Fruit fly (Drosophila melanogaster) whole organism, embryonic: ENCODE results near the gene CG8861.

Experiments used
- ATbp ChIP-seq: fragments of 200-800 bp; sonication (Bioruptor generic); optimal IDR thresholded peaks from 2 replicates; lab custom pipeline; 2017; ENCODE audit warnings: missing biosample characterization, mild to moderate bottlenecking, missing genetic modification characterization, missing genetic modification reagents
- CG11504 ChIP-seq: fragments of 200-800 bp; sonication (Bioruptor generic); optimal IDR thresholded peaks from 3 replicates; lab custom pipeline; 2019; ENCODE audit warnings: missing biosample characterization, mild to moderate bottlenecking, missing genetic modification characterization, moderate library complexity
- CG11560 ChIP-seq: fragments of 200-800 bp; sonication (Bioruptor generic); IDR thresholded peaks from 3 replicates; pipeline ENCODE4 v1.3.6; 2022; ENCODE audit warnings: missing biosample characterization, missing genetic modification characterization
- CG11696 ChIP-seq: fragments of 200-800 bp; sonication (Bioruptor generic); IDR thresholded peaks from 2 replicates; pipeline ENCODE4 v1.3.6; 2022; ENCODE audit warnings: missing biosample characterization, missing genetic modification characterization
- CG12299 ChIP-seq: fragments of 200-800 bp; sonication (Bioruptor generic); optimal IDR thresholded peaks from 2 replicates; lab custom pipeline; 2018; ENCODE audit warnings: missing biosample characterization, mild to moderate bottlenecking, missing genetic modification characterization
- CG13624 ChIP-seq: fragments of 200-800 bp; sonication (Bioruptor generic); optimal IDR thresholded peaks from 2 replicates; lab custom pipeline; 2016; ENCODE audit warnings: missing biosample characterization, missing genetic modification characterization
- CG14965 ChIP-seq: fragments of 200-800 bp; sonication (Bioruptor generic); optimal IDR thresholded peaks from 2 replicates; lab custom pipeline; 2016; ENCODE audit warnings: missing biosample characterization, missing genetic modification characterization, borderline replicate concordance
- CG15514 ChIP-seq: fragments of 200-800 bp; sonication (Bioruptor generic); optimal IDR thresholded peaks from 3 replicates; lab custom pipeline; 2017; ENCODE audit warnings: missing biosample characterization, missing genetic modification characterization, mild to moderate bottlenecking, moderate library complexity, missing genetic modification reagents
- CG1602 ChIP-seq: fragments of 200-800 bp; sonication (Bioruptor generic); optimal IDR thresholded peaks from 3 replicates; lab custom pipeline; 2016; ENCODE audit warnings: missing biosample characterization, missing genetic modification characterization
- CG16815 ChIP-seq: fragments of 200-800 bp; sonication (Bioruptor generic); optimal IDR thresholded peaks from 3 replicates; lab custom pipeline; 2017; ENCODE audit warnings: missing biosample characterization, mild to moderate bottlenecking, missing genetic modification characterization
- CG17328 ChIP-seq: fragments of 200-800 bp; sonication (Bioruptor generic); IDR thresholded peaks from 2 replicates; pipeline ENCODE4 v1.3.6; 2022; ENCODE audit warnings: missing biosample characterization, missing genetic modification characterization
- CG17802 ChIP-seq: fragments of 200-800 bp; sonication (Bioruptor generic); optimal IDR thresholded peaks from 2 replicates; lab custom pipeline; 2018; ENCODE audit warnings: missing biosample characterization, mild to moderate bottlenecking, missing genetic modification characterization, moderate library complexity
- CG2199 ChIP-seq: fragments of 200-800 bp; sonication (Bioruptor generic); IDR thresholded peaks from 3 replicates; pipeline ENCODE4 v1.3.6; 2022; ENCODE audit warnings: missing biosample characterization, missing genetic modification characterization
- CG2202 ChIP-seq: fragments of 200-800 bp; sonication (Bioruptor generic); optimal IDR thresholded peaks from 2 replicates; lab custom pipeline; 2018; ENCODE audit warnings: missing biosample characterization, mild to moderate bottlenecking, missing genetic modification characterization
- CG32532 ChIP-seq: fragments of 200-800 bp; sonication (Bioruptor generic); IDR thresholded peaks from 2 replicates; pipeline ENCODE4 v1.3.6; 2022; ENCODE audit warnings: missing biosample characterization, missing genetic modification characterization
- CG4707 ChIP-seq: fragments of 200-800 bp; sonication (Bioruptor generic); optimal IDR thresholded peaks from 2 replicates; lab custom pipeline; 2018; ENCODE audit warnings: missing biosample characterization, mild to moderate bottlenecking, missing genetic modification characterization, moderate library complexity
- CG7357 ChIP-seq: fragments of 200-800 bp; sonication (Bioruptor generic); IDR thresholded peaks from 3 replicates; pipeline ENCODE4 v1.3.6; 2022; ENCODE audit warnings: missing biosample characterization, missing genetic modification characterization
- CG8924 ChIP-seq: fragments of 200-800 bp; optimal IDR thresholded peaks from 3 replicates; lab custom pipeline; 2019; ENCODE audit warnings: missing biosample characterization, mild to moderate bottlenecking, missing genetic modification characterization, moderate library complexity
- CG8944 ChIP-seq: fragments of 200-800 bp; sonication (Bioruptor generic); optimal IDR thresholded peaks from 3 replicates; lab custom pipeline; 2016; ENCODE audit warnings: missing biosample characterization, missing genetic modification characterization
- CG9609 ChIP-seq: fragments of 200-800 bp; sonication (Bioruptor generic); optimal IDR thresholded peaks from 3 replicates; lab custom pipeline; 2016; ENCODE audit warnings: missing biosample characterization, missing genetic modification characterization
- CG9797 ChIP-seq: fragments of 200-800 bp; sonication (Bioruptor generic); optimal IDR thresholded peaks from 3 replicates; lab custom pipeline; 2018; ENCODE audit warnings: missing biosample characterization, mild to moderate bottlenecking, missing genetic modification characterization
- CG9932 ChIP-seq: fragments of 200-800 bp; sonication (Bioruptor generic); IDR thresholded peaks from 2 replicates; pipeline ENCODE4 v1.3.6; 2022; ENCODE audit warnings: missing biosample characterization, missing genetic modification characterization
- CoRest ChIP-seq: fragments of 200-800 bp; sonication (Bioruptor generic); optimal IDR thresholded peaks from 3 replicates; lab custom pipeline; 2018; ENCODE audit warnings: missing biosample characterization, mild to moderate bottlenecking, missing genetic modification characterization, moderate library complexity
- Dek ChIP-seq: fragments of 200-800 bp; sonication (Bioruptor generic); optimal IDR thresholded peaks from 3 replicates; lab custom pipeline; 2019; ENCODE audit warnings: missing biosample characterization, mild to moderate bottlenecking, missing genetic modification characterization, moderate library complexity
- Ets65A ChIP-seq: fragments of 200-800 bp; sonication (Bioruptor generic); peaks from one replicate; lab custom pipeline; 2016; ENCODE audit warnings: missing biosample characterization, missing genetic modification characterization
- HLH4C ChIP-seq: fragments of 200-800 bp; sonication (Bioruptor generic); IDR thresholded peaks from 3 replicates; pipeline ENCODE4 v1.3.6; 2022; ENCODE audit warnings: missing biosample characterization, missing genetic modification characterization; ENCODE audit not compliant: partially characterized antibody
- HmgD ChIP-seq: fragments of 200-800 bp; sonication (Bioruptor generic); optimal IDR thresholded peaks from 3 replicates; lab custom pipeline; 2016; ENCODE audit warnings: missing biosample characterization, missing genetic modification characterization
- Max ChIP-seq: fragments of 200-800 bp; sonication (Bioruptor generic); optimal IDR thresholded peaks from 2 replicates; lab custom pipeline; 2016; ENCODE audit warnings: missing biosample characterization, mild to moderate bottlenecking, missing genetic modification characterization
- Oaz ChIP-seq: fragments of 200-800 bp; sonication (Bioruptor generic); IDR thresholded peaks from 2 replicates; pipeline ENCODE4 v1.3.6; 2022; ENCODE audit warnings: missing biosample characterization, missing genetic modification characterization
- Scr ChIP-seq: fragments of 200-800 bp; sonication (Bioruptor generic); IDR thresholded peaks from 2 replicates; pipeline ENCODE4 v1.3.6; 2022; ENCODE audit warnings: missing biosample characterization, missing genetic modification characterization; ENCODE audit not compliant: partially characterized antibody
- Trl ChIP-seq, 3 experiments: fragments of >200 bp in 2 of 3; fragments of 200-800 bp in 1 of 3; sonication (Bioruptor generic) in 1 of 3; optimal IDR thresholded peaks; 2 replicates in 1 of 3; 3 replicates in 2 of 3; lab custom pipeline; 2016 to 2017; ENCODE audit warnings: missing biosample characterization in 1 of 3, missing genetic modification characterization in 1 of 3
- YL-1 ChIP-seq: fragments of 200-800 bp; sonication (Bioruptor generic); optimal IDR thresholded peaks from 3 replicates; lab custom pipeline; 2017; ENCODE audit warnings: missing biosample characterization, mild to moderate bottlenecking, missing genetic modification characterization
- btn ChIP-seq: fragments of 200-800 bp; sonication (Bioruptor generic); optimal IDR thresholded peaks from 2 replicates; lab custom pipeline; 2016; ENCODE audit warnings: missing biosample characterization, missing genetic modification characterization
- chm ChIP-seq: fragments of 200-800 bp; sonication (Bioruptor generic); IDR thresholded peaks from 2 replicates; pipeline ENCODE4 v1.3.6; 2022; ENCODE audit warnings: missing biosample characterization, missing genetic modification characterization
- da ChIP-seq: fragments of 200-800 bp; sonication (Bioruptor generic); optimal IDR thresholded peaks from 2 replicates; lab custom pipeline; 2016; ENCODE audit warnings: missing biosample characterization, missing genetic modification characterization
- dati ChIP-seq: fragments of 200-800 bp; sonication (Bioruptor generic); IDR thresholded peaks from 2 replicates; pipeline ENCODE4 v1.3.6; 2022; ENCODE audit warnings: missing biosample characterization, missing genetic modification characterization
- ewg ChIP-seq: fragments of 200-800 bp; sonication (Bioruptor generic); optimal IDR thresholded peaks from 3 replicates; lab custom pipeline; 2017; ENCODE audit warnings: mild to moderate bottlenecking, missing biosample characterization, missing genetic modification reagents, missing genetic modification characterization
- fd102C ChIP-seq: fragments of 200-800 bp; sonication (Bioruptor generic); optimal IDR thresholded peaks from 2 replicates; lab custom pipeline; 2018; ENCODE audit warnings: missing biosample characterization, mild to moderate bottlenecking, missing genetic modification characterization, moderate library complexity
- fru ChIP-seq: fragments of >200 bp; optimal IDR thresholded peaks from 2 replicates; lab custom pipeline; 2017
- fu2 ChIP-seq: fragments of 200-800 bp; sonication (Bioruptor generic); optimal IDR thresholded peaks from 2 replicates; lab custom pipeline; 2016; ENCODE audit warnings: missing biosample characterization, missing genetic modification characterization
- hbn ChIP-seq: fragments of 200-800 bp; sonication (Bioruptor generic); IDR thresholded peaks from 2 replicates; pipeline ENCODE4 v1.3.6; 2022; ENCODE audit warnings: missing biosample characterization, missing genetic modification characterization; ENCODE audit not compliant: partially characterized antibody
- lov ChIP-seq, 2 experiments: fragments of 200-800 bp in 1 of 2; fragments of >200 bp in 1 of 2; sonication (Bioruptor generic) in 1 of 2; IDR thresholded peaks in 1 of 2; optimal IDR thresholded peaks in 1 of 2; 2 replicates in 1 of 2; 3 replicates in 1 of 2; pipeline versions ENCODE4 v1.3.6 to Lab custom; 2017 to 2022; ENCODE audit warnings: missing biosample characterization in 1 of 2, missing genetic modification characterization in 1 of 2
- mam ChIP-seq: fragments of 200-800 bp; sonication (Bioruptor generic); optimal IDR thresholded peaks from 3 replicates; lab custom pipeline; 2016; ENCODE audit warnings: missing biosample characterization, missing genetic modification characterization
- prd ChIP-seq, 3 experiments: fragments of >200 bp in 2 of 3; fragments of 200-800 bp in 1 of 3; sonication (Bioruptor generic) in 1 of 3; optimal IDR thresholded peaks in 2 of 3; IDR thresholded peaks in 1 of 3; 2 replicates in 2 of 3; 3 replicates in 1 of 3; pipeline versions ENCODE4 v1.3.6 to Lab custom; 2017 to 2022; ENCODE audit warnings: missing biosample characterization in 1 of 3, missing genetic modification characterization in 1 of 3
- sc ChIP-seq, 3 experiments: fragments of >200 bp in 2 of 3; fragments of 200-800 bp in 1 of 3; sonication (Bioruptor generic) in 1 of 3; optimal IDR thresholded peaks; 2 replicates in 2 of 3; 3 replicates in 1 of 3; lab custom pipeline; 2017; ENCODE audit warnings: mild to moderate bottlenecking in 1 of 3, missing biosample characterization in 1 of 3, missing genetic modification characterization in 1 of 3, missing genetic modification reagents in 1 of 3
- shn ChIP-seq: fragments of 200-800 bp; sonication (Bioruptor generic); optimal IDR thresholded peaks from 3 replicates; lab custom pipeline; 2016; ENCODE audit warnings: missing biosample characterization, missing genetic modification characterization
- sqz ChIP-seq: fragments of 200-800 bp; sonication (Bioruptor generic); optimal IDR thresholded peaks from 3 replicates; lab custom pipeline; 2018; ENCODE audit warnings: missing biosample characterization, mild to moderate bottlenecking, missing genetic modification characterization
- tx ChIP-seq: fragments of 200-800 bp; sonication (Bioruptor generic); optimal IDR thresholded peaks from 2 replicates; lab custom pipeline; 2016; ENCODE audit warnings: missing biosample characterization, missing genetic modification characterization
- z ChIP-seq: fragments of 200-800 bp; sonication (Bioruptor generic); IDR thresholded peaks from 3 replicates; pipeline ENCODE4 v1.3.6; 2022; ENCODE audit warnings: missing biosample characterization, missing genetic modification characterization

Gene CG8861

dm6 chr3R:9352595-9353275 is 24.4 kb upstream of the CG8861 start (continued):
- TF ChIP-seq HLH4C (GFP tag; lab: Robert Waterston, UW) (no peak), CG8944 (GFP tag; lab: Kevin White, UChicago) (no peak), ewg (no peak), CG11560 (tag; lab: Robert Waterston, UW) (no peak), Scr (GFP tag; lab: Robert Waterston, UW) (no peak), CG2202 (tag; lab: Kevin White, UChicago) (no peak), CG14965 (GFP tag; lab: Kevin White, UChicago) (no peak), btn (GFP tag; lab: Kevin White, UChicago) (no peak), Oaz (GFP tag; lab: Robert Waterston, UW) (no peak), sqz (peak; percentile 85), CG11696 (no peak), CG17802 (tag; lab: Kevin White, UChicago) (no peak), sc (optimal IDR thresholded peaks at IDR 0.05; lab: Kevin White, UChicago) (no peak), sc (GFP tag; optimal IDR thresholded peaks at IDR 0.05; lab: Kevin White, UChicago) (no peak), CG15514 (GFP tag; lab: Kevin White, UChicago) (no peak), CG12299 (tag; lab: Kevin White, UChicago) (no peak), hbn (GFP tag; lab: Robert Waterston, UW) (no peak), mam (GFP tag; lab: Kevin White, UChicago) (no peak), CG9609 (GFP tag; lab: Kevin White, UChicago) (no peak), CG13624 (GFP tag; lab: Kevin White, UChicago) (no peak), tx (no peak), Max (no peak), CG32532 (GFP tag; lab: Robert Waterston, UW) (no peak), lov (optimal IDR thresholded peaks at IDR 0.05; lab: Kevin White, UChicago) (no peak), lov (GFP tag; IDR thresholded peaks at IDR 0.05; lab: Robert Waterston, UW) (no peak), YL-1 (no peak), fru (no peak), ATbp (GFP tag; lab: Kevin White, UChicago) (peak; percentile 40), dati (GFP tag; lab: Robert Waterston, UW) (no peak), Trl (optimal IDR thresholded peaks at IDR 0.05; lab: Kevin White, UChicago) (peak; percentile 89 to 98), Trl (GFP tag; optimal IDR thresholded peaks at IDR 0.05; lab: Kevin White, UChicago) (peak; percentile 16), CG9932 (no peak), shn (no peak), HmgD (no peak), CG4707 (GFP tag; lab: Kevin White, UChicago) (no peak), CG8924 (no peak), CG2199 (GFP tag; lab: Robert Waterston, UW) (no peak), fd102C (GFP tag; lab: Kevin White, UChicago) (no peak), CG1602 (GFP tag; lab: Kevin White, UChicago) (no peak), prd (optimal IDR thresholded peaks at IDR 0.05; lab: Kevin White, UChicago) (no peak), prd (GFP tag; IDR thresholded peaks at IDR 0.05; lab: Robert Waterston, UW) (no peak), chm (GFP tag; lab: Robert Waterston, UW) (no peak), CG17328 (GFP tag; lab: Robert Waterston, UW) (no peak), CG11504 (tag; lab: Kevin White, UChicago) (peak; percentile 94), da (GFP tag; lab: Kevin White, UChicago) (no peak), CG16815 (GFP tag; lab: Kevin White, UChicago) (no peak), Ets65A (GFP tag; lab: Kevin White, UChicago) (no peak), CoRest (tag; lab: Kevin White, UChicago) (no peak), CG7357 (GFP tag; lab: Robert Waterston, UW) (no peak), CG9797 (no peak), fu2 (GFP tag; lab: Kevin White, UChicago) (no peak), z (GFP tag; lab: Robert Waterston, UW) (no peak), Dek (tag; lab: Kevin White, UChicago) (no peak)
